Fruit fly (Drosophila melanogaster) whole organism, embryonic: Measurements from ENCODE around the gene grass.

ENCODE experiments used
- Antp ChIP-seq: fragments of 200-800 bp; sonication (Bioruptor generic); optimal IDR thresholded peaks from 3 replicates; lab custom pipeline; 2016; ENCODE audit warnings: missing biosample characterization, missing genetic modification characterization
- B-H2 ChIP-seq: fragments of 200-800 bp; sonication (Bioruptor generic); optimal IDR thresholded peaks from 2 replicates; lab custom pipeline; 2018; ENCODE audit warnings: missing biosample characterization, mild to moderate bottlenecking, missing genetic modification characterization
- CG10366 ChIP-seq: fragments of 200-800 bp; sonication (Bioruptor generic); IDR thresholded peaks from 2 replicates; pipeline ENCODE4 v1.3.6; 2022; ENCODE audit warnings: missing biosample characterization, missing genetic modification characterization
- CG10979 ChIP-seq: fragments of 200-800 bp; sonication (Bioruptor generic); optimal IDR thresholded peaks from 2 replicates; lab custom pipeline; 2018; ENCODE audit warnings: missing biosample characterization, mild to moderate bottlenecking, missing genetic modification characterization, moderate library complexity
- CG11085 ChIP-seq: fragments of 200-800 bp; sonication (Bioruptor generic); IDR thresholded peaks from 2 replicates; pipeline ENCODE4 v1.3.6; 2022; ENCODE audit warnings: missing biosample characterization, missing genetic modification characterization
- CG11456 ChIP-seq: fragments of 200-800 bp; sonication (Bioruptor generic); IDR thresholded peaks from 3 replicates; pipeline ENCODE4 v1.3.6; 2022; ENCODE audit warnings: missing biosample characterization, missing genetic modification characterization
- CG12236 ChIP-seq: fragments of 200-800 bp; sonication (Bioruptor generic); optimal IDR thresholded peaks from 2 replicates; lab custom pipeline; 2016; ENCODE audit warnings: missing biosample characterization, missing genetic modification characterization
- CG14667 ChIP-seq: fragments of 200-800 bp; sonication (Bioruptor generic); IDR thresholded peaks from 2 replicates; pipeline ENCODE4 v1.3.6; 2022; ENCODE audit warnings: missing biosample characterization, missing genetic modification characterization
- CG15514 ChIP-seq: fragments of 200-800 bp; sonication (Bioruptor generic); optimal IDR thresholded peaks from 3 replicates; lab custom pipeline; 2017; ENCODE audit warnings: missing biosample characterization, missing genetic modification characterization, mild to moderate bottlenecking, moderate library complexity, missing genetic modification reagents
- CG1647 ChIP-seq: fragments of 200-800 bp; sonication (Bioruptor generic); optimal IDR thresholded peaks from 3 replicates; lab custom pipeline; 2016; ENCODE audit warnings: missing biosample characterization, missing genetic modification characterization
- CG16815 ChIP-seq: fragments of 200-800 bp; sonication (Bioruptor generic); optimal IDR thresholded peaks from 3 replicates; lab custom pipeline; 2017; ENCODE audit warnings: missing biosample characterization, mild to moderate bottlenecking, missing genetic modification characterization
- CG17829 ChIP-seq: fragments of 200-800 bp; optimal IDR thresholded peaks from 2 replicates; lab custom pipeline; 2019; ENCODE audit warnings: missing biosample characterization, mild to moderate bottlenecking, missing genetic modification characterization, moderate library complexity
- CG17912 ChIP-seq: fragments of 200-800 bp; sonication (Bioruptor generic); optimal IDR thresholded peaks from 2 replicates; lab custom pipeline; 2018; ENCODE audit warnings: missing biosample characterization, mild to moderate bottlenecking, missing genetic modification characterization
- CG1792 ChIP-seq: fragments of 200-800 bp; sonication (Bioruptor generic); optimal IDR thresholded peaks from 2 replicates; lab custom pipeline; 2016; ENCODE audit warnings: missing biosample characterization, missing genetic modification characterization
- CG18262 ChIP-seq: fragments of 200-800 bp; optimal IDR thresholded peaks from 3 replicates; lab custom pipeline; 2019; ENCODE audit warnings: missing biosample characterization, mild to moderate bottlenecking, missing genetic modification characterization, moderate library complexity
- CG2875 ChIP-seq: fragments of 200-800 bp; sonication (Bioruptor generic); optimal IDR thresholded peaks from 2 replicates; lab custom pipeline; 2017; ENCODE audit warnings: missing biosample characterization, mild to moderate bottlenecking, missing genetic modification characterization, missing genetic modification reagents
- CG2889 ChIP-seq: fragments of 200-800 bp; sonication (Bioruptor generic); IDR thresholded peaks from 3 replicates; pipeline ENCODE4 v1.3.6; 2022; ENCODE audit warnings: missing biosample characterization, missing genetic modification characterization
- CG30431 ChIP-seq: fragments of 200-800 bp; sonication (Bioruptor generic); optimal IDR thresholded peaks from 2 replicates; lab custom pipeline; 2017; ENCODE audit warnings: missing biosample characterization, missing genetic modification characterization
- CG31365 ChIP-seq: fragments of 200-800 bp; sonication (Bioruptor generic); optimal IDR thresholded peaks from 2 replicates; lab custom pipeline; 2018; ENCODE audit warnings: missing biosample characterization, mild to moderate bottlenecking, missing genetic modification characterization
- CG3407 ChIP-seq: fragments of 200-800 bp; sonication (Bioruptor generic); optimal IDR thresholded peaks from 2 replicates; lab custom pipeline; 2018; ENCODE audit warnings: missing biosample characterization, mild to moderate bottlenecking, missing genetic modification characterization
- CG43689 ChIP-seq: fragments of 200-800 bp; sonication (Bioruptor generic); IDR thresholded peaks from 2 replicates; pipeline ENCODE4 v1.3.6; 2022; ENCODE audit warnings: missing biosample characterization, missing genetic modification characterization
- CG7963 ChIP-seq: fragments of 200-800 bp; sonication (Bioruptor generic); IDR thresholded peaks from 3 replicates; pipeline ENCODE4 v1.3.6; 2022; ENCODE audit warnings: missing biosample characterization, missing genetic modification characterization; ENCODE audit not compliant: partially characterized antibody
- CG8290 ChIP-seq, 3 experiments: fragments of 200-800 bp; sonication (Bioruptor generic); optimal IDR thresholded peaks; 2 replicates each; lab custom pipeline; 2016 to 2019; ENCODE audit warnings: missing biosample characterization in 3 of 3, missing genetic modification characterization in 3 of 3, mild to moderate bottlenecking in 2 of 3, moderate library complexity in 1 of 3
- CG9727 ChIP-seq: fragments of 200-800 bp; sonication (Bioruptor generic); optimal IDR thresholded peaks from 3 replicates; lab custom pipeline; 2017; ENCODE audit warnings: missing biosample characterization, mild to moderate bottlenecking, missing genetic modification characterization
- CG9876 ChIP-seq: fragments of 200-800 bp; sonication (Bioruptor generic); optimal IDR thresholded peaks from 2 replicates; lab custom pipeline; 2016; ENCODE audit warnings: missing biosample characterization, missing genetic modification characterization
- Dad ChIP-seq: fragments of 200-800 bp; sonication (Bioruptor generic); optimal IDR thresholded peaks from 3 replicates; lab custom pipeline; 2016; ENCODE audit warnings: missing biosample characterization, missing genetic modification characterization
- Dip3 ChIP-seq: fragments of 200-800 bp; sonication (Bioruptor generic); optimal IDR thresholded peaks from 3 replicates; lab custom pipeline; 2016; ENCODE audit warnings: missing biosample characterization, missing genetic modification characterization
- E2f2 ChIP-seq: fragments of 200-800 bp; sonication (Bioruptor generic); IDR thresholded peaks from 2 replicates; pipeline ENCODE4 v1.3.6; 2022; ENCODE audit warnings: missing biosample characterization, missing genetic modification characterization
- Gug ChIP-seq: fragments of 200-800 bp; sonication (Bioruptor generic); IDR thresholded peaks from 4 replicates; pipeline ENCODE4 v1.3.6; 2022; ENCODE audit warnings: missing biosample characterization, missing genetic modification characterization
- H2.0 ChIP-seq: fragments of 200-800 bp; sonication (Bioruptor generic); IDR thresholded peaks from 2 replicates; pipeline ENCODE4 v1.3.6; 2022; ENCODE audit warnings: missing biosample characterization, missing genetic modification characterization
- Neu2 ChIP-seq: fragments of 200-800 bp; sonication (Bioruptor generic); optimal IDR thresholded peaks from 3 replicates; lab custom pipeline; 2016; ENCODE audit warnings: missing biosample characterization, missing genetic modification characterization, borderline replicate concordance
- Oli ChIP-seq: fragments of 200-800 bp; sonication (Bioruptor generic); optimal IDR thresholded peaks from 2 replicates; lab custom pipeline; 2018; ENCODE audit warnings: missing biosample characterization, mild to moderate bottlenecking, missing genetic modification characterization, moderate library complexity
- Side ChIP-seq: fragments of 200-800 bp; sonication (Bioruptor generic); optimal IDR thresholded peaks from 2 replicates; lab custom pipeline; 2016; ENCODE audit warnings: missing biosample characterization, missing genetic modification characterization
- Sry-β ChIP-seq: fragments of 200-800 bp; sonication (Bioruptor generic); optimal IDR thresholded peaks from 2 replicates; lab custom pipeline; 2018; ENCODE audit warnings: missing biosample characterization, mild to moderate bottlenecking, missing genetic modification characterization, moderate library complexity
- ab ChIP-seq: fragments of 200-800 bp; sonication (Bioruptor generic); optimal IDR thresholded peaks from 2 replicates; lab custom pipeline; 2016; ENCODE audit warnings: missing biosample characterization, missing genetic modification characterization
- bigmax ChIP-seq: fragments of 200-800 bp; sonication (Bioruptor generic); optimal IDR thresholded peaks from 2 replicates; lab custom pipeline; 2018; ENCODE audit warnings: missing biosample characterization, mild to moderate bottlenecking, missing genetic modification characterization
- ci ChIP-seq: fragments of 200-800 bp; sonication (Bioruptor generic); IDR thresholded peaks from 3 replicates; pipeline ENCODE4 v1.3.6; 2022; ENCODE audit warnings: missing biosample characterization, missing genetic modification characterization
- gem ChIP-seq: fragments of 200-800 bp; sonication (Bioruptor generic); optimal IDR thresholded peaks from 2 replicates; lab custom pipeline; 2019; ENCODE audit warnings: missing biosample characterization, mild to moderate bottlenecking, missing genetic modification characterization, moderate library complexity
- her ChIP-seq: fragments of 200-800 bp; sonication (Bioruptor generic); optimal IDR thresholded peaks from 2 replicates; lab custom pipeline; 2016; ENCODE audit warnings: missing biosample characterization, missing genetic modification characterization
- lilli ChIP-seq: fragments of 200-800 bp; sonication (Bioruptor generic); optimal IDR thresholded peaks from 3 replicates; lab custom pipeline; 2016; ENCODE audit warnings: missing biosample characterization, missing genetic modification characterization
- mam ChIP-seq: fragments of 200-800 bp; sonication (Bioruptor generic); optimal IDR thresholded peaks from 3 replicates; lab custom pipeline; 2016; ENCODE audit warnings: missing biosample characterization, missing genetic modification characterization
- mirr ChIP-seq: fragments of 200-800 bp; sonication (Bioruptor generic); optimal IDR thresholded peaks from 3 replicates; lab custom pipeline; 2018; ENCODE audit warnings: missing biosample characterization, mild to moderate bottlenecking, missing genetic modification characterization
- mld ChIP-seq: fragments of 200-800 bp; sonication (Bioruptor generic); IDR thresholded peaks from 3 replicates; pipeline ENCODE4 v1.3.6; 2022; ENCODE audit warnings: missing biosample characterization, missing genetic modification characterization; ENCODE audit not compliant: partially characterized antibody
- pho ChIP-seq: fragments of 200-800 bp; sonication (Bioruptor generic); optimal IDR thresholded peaks from 2 replicates; lab custom pipeline; 2016; ENCODE audit warnings: missing biosample characterization, missing genetic modification characterization
- psq ChIP-seq: fragments of 200-800 bp; sonication (Bioruptor generic); optimal IDR thresholded peaks from 2 replicates; lab custom pipeline; 2017; ENCODE audit warnings: missing biosample characterization, missing genetic modification characterization
- seq ChIP-seq: fragments of 200-800 bp; sonication (Bioruptor generic); IDR thresholded peaks from 2 replicates; pipeline ENCODE4 v1.3.6; 2022; ENCODE audit warnings: missing biosample characterization, missing genetic modification characterization
- sna ChIP-seq: fragments of 200-800 bp; sonication (Bioruptor generic); IDR thresholded peaks from 2 replicates; pipeline ENCODE4 v1.3.6; 2022; ENCODE audit warnings: missing biosample characterization, missing genetic modification characterization; ENCODE audit not compliant: partially characterized antibody
- so ChIP-seq: fragments of 200-800 bp; sonication (Bioruptor generic); IDR thresholded peaks from 3 replicates; pipeline ENCODE4 v1.3.6; 2022; ENCODE audit warnings: missing biosample characterization, missing genetic modification characterization
- ssp ChIP-seq: fragments of 200-800 bp; sonication (Bioruptor generic); IDR thresholded peaks from 2 replicates; pipeline ENCODE4 v1.3.6; 2022; ENCODE audit warnings: missing biosample characterization, missing genetic modification characterization
- sug ChIP-seq: fragments of 200-800 bp; optimal IDR thresholded peaks from 2 replicates; lab custom pipeline; 2019; ENCODE audit warnings: missing biosample characterization, mild to moderate bottlenecking, missing genetic modification characterization, moderate library complexity
- tna ChIP-seq: fragments of 200-800 bp; sonication (Bioruptor generic); IDR thresholded peaks from 2 replicates; pipeline ENCODE4 v1.3.6; 2022; ENCODE audit warnings: missing biosample characterization, missing genetic modification characterization; ENCODE audit not compliant: partially characterized antibody

Gene grass

dm6 chr3R:27131408-27131807, 26.3 kb upstream of the grass start (continued):
- no peak for TF ChIP-seq CG17829 (tag; lab: Kevin White, UChicago)
- TF ChIP-seq CG31365: peak; percentile 19
- no peak for TF ChIP-seq tna (GFP tag; lab: Robert Waterston, UW)
- peak; percentile 64 for TF ChIP-seq Side (GFP tag; lab: Kevin White, UChicago)
- no peak for TF ChIP-seq CG7963 (GFP tag; lab: Robert Waterston, UW)
- TF ChIP-seq CG8290 (GFP tag; optimal IDR thresholded peaks at IDR 0.05; lab: Kevin White, UChicago): no peak
- peak in 1 of 2 experiments; percentile 93 for TF ChIP-seq CG8290 (tag; optimal IDR thresholded peaks at IDR 0.05; lab: Kevin White, UChicago)
- peak; percentile 30 for TF ChIP-seq CG9727 (GFP tag; lab: Kevin White, UChicago)
- no peak for TF ChIP-seq sna (GFP tag; lab: Robert Waterston, UW)
- TF ChIP-seq ab (GFP tag; lab: Kevin White, UChicago): no peak
- TF ChIP-seq ci (GFP tag; lab: Robert Waterston, UW): peak; percentile 58; the same call in 2 of the 3 replicates
- TF ChIP-seq seq (GFP tag; lab: Robert Waterston, UW): peak; percentile 73; the same call in 1 of the 2 replicates
- TF ChIP-seq CG10366 (GFP tag; lab: Robert Waterston, UW): no peak
- TF ChIP-seq H2.0 (GFP tag; lab: Robert Waterston, UW): 0 out of 2 replicates have a peak, but pooled peaks have one; percentile 12
- TF ChIP-seq CG11456 (GFP tag; lab: Robert Waterston, UW): 0 out of 3 replicates have a peak, but pooled peaks have one; percentile 62
- TF ChIP-seq pho (GFP tag; lab: Kevin White, UChicago): peak; percentile 70
- no peak for TF ChIP-seq ssp (GFP tag; lab: Robert Waterston, UW)
- no peak for TF ChIP-seq mld (GFP tag; lab: Robert Waterston, UW)
- TF ChIP-seq CG30431 (GFP tag; lab: Kevin White, UChicago): no peak
- TF ChIP-seq CG9876: peak; percentile 11
- no peak for TF ChIP-seq Sry-β
- peak; percentile 5 for TF ChIP-seq Antp (GFP tag; lab: Kevin White, UChicago)
- TF ChIP-seq CG2875: peak; percentile 32
- peak; percentile 30 for TF ChIP-seq gem
- no peak for TF ChIP-seq CG16815 (GFP tag; lab: Kevin White, UChicago)
- TF ChIP-seq mirr (GFP tag; lab: Kevin White, UChicago): peak; percentile 54
- no peak for TF ChIP-seq CG10979 (tag; lab: Kevin White, UChicago)
- peak; percentile 61; the same call in 1 of the 3 replicates for TF ChIP-seq so (GFP tag; lab: Robert Waterston, UW)
- no peak for TF ChIP-seq bigmax (GFP tag; lab: Kevin White, UChicago)
- TF ChIP-seq CG1792 (GFP tag; lab: Kevin White, UChicago): peak; percentile 15
- peak; percentile 71 for TF ChIP-seq B-H2 (GFP tag; lab: Kevin White, UChicago)
- TF ChIP-seq CG12236 (GFP tag; lab: Kevin White, UChicago): no peak
- peak; percentile 56 for TF ChIP-seq Dip3 (GFP tag; lab: Kevin White, UChicago)
- TF ChIP-seq sug: peak; percentile 0
- TF ChIP-seq CG15514 (GFP tag; lab: Kevin White, UChicago): peak; percentile 61
- no peak for TF ChIP-seq E2f2
- TF ChIP-seq CG11085 (GFP tag; lab: Robert Waterston, UW): peak; percentile 46; the same call in 1 of the 2 replicates
- TF ChIP-seq Gug: no peak
- no peak for TF ChIP-seq Neu2 (GFP tag; lab: Kevin White, UChicago)
- no peak for TF ChIP-seq CG14667 (GFP tag; lab: Robert Waterston, UW)
- no peak for TF ChIP-seq CG2889 (GFP tag; lab: Robert Waterston, UW)
- TF ChIP-seq psq: no peak
- no peak for TF ChIP-seq Dad (GFP tag; lab: Kevin White, UChicago)
- no peak for TF ChIP-seq CG17912 (GFP tag; lab: Kevin White, UChicago)
- no peak for TF ChIP-seq CG3407 (GFP tag; lab: Kevin White, UChicago)
- TF ChIP-seq lilli (GFP tag; lab: Kevin White, UChicago): peak; percentile 25
- TF ChIP-seq CG43689: no peak
- TF ChIP-seq mam: peak; percentile 10
- TF ChIP-seq CG18262 (tag; lab: Kevin White, UChicago): no peak
- TF ChIP-seq CG1647 (GFP tag; lab: Kevin White, UChicago): peak; percentile 17
- peak; percentile 68 for TF ChIP-seq her (GFP tag; lab: Kevin White, UChicago)
- no peak for TF ChIP-seq Oli
